Worm (Caenorhabditis elegans) whole organism, L4 larva: ENCODE measurements around the gene pycr-1.

Experiments used
- D1046.2 ChIP-seq: fragments of 200-800 bp; sonication (Bioruptor generic); IDR thresholded peaks from 2 replicates; pipeline ENCODE4 v1.3.6; 2022; ENCODE audit warnings: missing genetic modification characterization, missing compliant biosample characterization
- F10B5.3 ChIP-seq: sonication (generic microtip); optimal IDR thresholded peaks from 2 replicates; lab custom pipeline; 2016; ENCODE audit warnings: mild to moderate bottlenecking, missing genetic modification characterization, missing compliant biosample characterization
- F49E8.2 ChIP-seq: sonication (generic microtip); optimal IDR thresholded peaks from 2 replicates; lab custom pipeline; 2016; ENCODE audit warnings: missing compliant biosample characterization, mild to moderate bottlenecking, missing genetic modification characterization, borderline replicate concordance
- Y5F2A.4 ChIP-seq: fragments of 200-800 bp; sonication (Bioruptor generic); optimal IDR thresholded peaks from 2 replicates; lab custom pipeline; 2018; ENCODE audit warnings: mild to moderate bottlenecking, missing genetic modification characterization, missing compliant biosample characterization
- Y75B8A.6 ChIP-seq: fragments of 200-800 bp; sonication (Bioruptor generic); IDR thresholded peaks from 2 replicates; pipeline ENCODE4 v1.3.6; 2022; ENCODE audit warnings: missing genetic modification reagents, missing genetic modification characterization, missing compliant biosample characterization
- aha-1 ChIP-seq: fragments of 150-350 bp; peaks from one replicate; lab custom pipeline; 2014; ENCODE audit warnings: missing biosample characterization, missing genetic modification characterization
- ceh-82 ChIP-seq: sonication (generic microtip); optimal IDR thresholded peaks from 2 replicates; lab custom pipeline; 2017; ENCODE audit warnings: missing biosample characterization, missing genetic modification characterization
- cey-2 ChIP-seq: sonication (generic microtip); optimal IDR thresholded peaks from 3 replicates; lab custom pipeline; 2017; ENCODE audit warnings: missing genetic modification characterization, mild to moderate bottlenecking, missing compliant biosample characterization, antibody characterized with exemption, borderline replicate concordance; ENCODE audit not compliant: insufficient read depth
- daf-16 ChIP-seq, 3 experiments: sonication (generic microtip); optimal IDR thresholded peaks; 2 replicates each; lab custom pipeline; 2016 to 2017; ENCODE audit warnings: missing genetic modification characterization in 3 of 3, missing genetic modification reagents in 3 of 3, mild to moderate bottlenecking in 2 of 3, missing compliant biosample characterization in 2 of 3, missing biosample characterization in 1 of 3, moderate library complexity in 1 of 3
- dmd-6 ChIP-seq: fragments of 200-800 bp; sonication (Bioruptor generic); IDR thresholded peaks from 2 replicates; pipeline ENCODE4 v1.3.6; 2022; ENCODE audit warnings: missing genetic modification reagents, missing genetic modification characterization, missing compliant biosample characterization
- dpl-1 ChIP-seq: fragments of 150-350 bp; optimal IDR thresholded peaks from 2 replicates; lab custom pipeline; 2014; ENCODE audit warnings: missing biosample characterization, missing genetic modification reagents, missing genetic modification characterization
- dve-1 ChIP-seq: sonication (generic microtip); optimal IDR thresholded peaks from 2 replicates; lab custom pipeline; 2017; ENCODE audit warnings: antibody characterized with exemption, mild to moderate bottlenecking, missing genetic modification characterization, missing compliant biosample characterization; ENCODE audit not compliant: insufficient read depth
- egl-43 ChIP-seq: fragments of 200-800 bp; sonication (Bioruptor generic); IDR thresholded peaks from 2 replicates; pipeline ENCODE4 v1.3.6; 2022; ENCODE audit warnings: missing genetic modification reagents, missing genetic modification characterization, missing compliant biosample characterization
- fos-1 ChIP-seq: fragments of 150-350 bp; optimal IDR thresholded peaks from 2 replicates; lab custom pipeline; 2014; ENCODE audit warnings: missing biosample characterization, missing genetic modification characterization
- gei-8 ChIP-seq: fragments of 200-800 bp; sonication (Bioruptor generic); optimal IDR thresholded peaks from 2 replicates; lab custom pipeline; 2018; ENCODE audit warnings: mild to moderate bottlenecking, missing genetic modification characterization, missing compliant biosample characterization
- jun-1 ChIP-seq: fragments of 150-350 bp; optimal IDR thresholded peaks from 2 replicates; lab custom pipeline; 2014; ENCODE audit warnings: missing biosample characterization, missing genetic modification reagents, missing genetic modification characterization
- lim-7 ChIP-seq: fragments of 200-800 bp; sonication (Bioruptor generic); IDR thresholded peaks from 2 replicates; pipeline ENCODE4 v1.3.6; 2022; ENCODE audit warnings: missing genetic modification characterization, missing compliant biosample characterization
- lin-29 ChIP-seq: fragments of 200-800 bp; sonication (Bioruptor generic); IDR thresholded peaks from 2 replicates; pipeline ENCODE4 v1.3.6; 2022; ENCODE audit warnings: missing genetic modification reagents, missing genetic modification characterization, missing compliant biosample characterization
- lin-38 ChIP-seq: fragments of 200-800 bp; sonication (Bioruptor generic); IDR thresholded peaks from 2 replicates; pipeline ENCODE4 v1.3.6; 2022; ENCODE audit warnings: missing genetic modification reagents, missing genetic modification characterization, missing compliant biosample characterization
- lir-3 ChIP-seq: sonication (generic microtip); optimal IDR thresholded peaks from 2 replicates; lab custom pipeline; 2016; ENCODE audit warnings: mild to moderate bottlenecking, missing genetic modification characterization, missing compliant biosample characterization
- madf-9 ChIP-seq: fragments of 200-800 bp; sonication (Bioruptor generic); conservative IDR thresholded peaks from 2 replicates; pipeline ENCODE4 v1.3.6; 2022; ENCODE audit warnings: missing genetic modification reagents, missing genetic modification characterization, missing compliant biosample characterization
- mdl-1 ChIP-seq, 2 experiments: fragments of 150-350 bp in 1 of 2; sonication (generic microtip) in 1 of 2; optimal IDR thresholded peaks; 2 replicates each; lab custom pipeline; 2014 to 2017; ENCODE audit warnings: missing biosample characterization in 2 of 2, missing genetic modification characterization in 2 of 2
- mxl-2 ChIP-seq: fragments of 200-800 bp; sonication (Bioruptor generic); conservative IDR thresholded peaks from 2 replicates; pipeline ENCODE4 v1.3.6; 2022; ENCODE audit warnings: missing genetic modification reagents, missing genetic modification characterization, missing compliant biosample characterization
- mxl-3 ChIP-seq: fragments of 200-800 bp; sonication (Bioruptor generic); optimal IDR thresholded peaks from 2 replicates; lab custom pipeline; 2018; ENCODE audit warnings: mild to moderate bottlenecking, missing genetic modification characterization, missing compliant biosample characterization
- nhr-11 ChIP-seq: fragments of 150-350 bp; optimal IDR thresholded peaks from 2 replicates; lab custom pipeline; 2014; ENCODE audit warnings: missing biosample characterization, missing genetic modification characterization
- nhr-111 ChIP-seq: fragments of 200-800 bp; sonication (Bioruptor generic); optimal IDR thresholded peaks from 2 replicates; lab custom pipeline; 2018; ENCODE audit warnings: mild to moderate bottlenecking, missing genetic modification characterization, missing compliant biosample characterization
- nhr-28 ChIP-seq: fragments of 150-350 bp; optimal IDR thresholded peaks from 2 replicates; lab custom pipeline; 2014; ENCODE audit warnings: missing biosample characterization, missing genetic modification characterization
- nhr-42 ChIP-seq: fragments of 200-800 bp; sonication (Bioruptor generic); IDR thresholded peaks from 2 replicates; pipeline ENCODE4 v1.3.6; 2022; ENCODE audit warnings: missing genetic modification characterization, missing compliant biosample characterization
- nhr-76 ChIP-seq: fragments of 150-350 bp; optimal IDR thresholded peaks from 2 replicates; lab custom pipeline; 2014; ENCODE audit warnings: missing biosample characterization, missing genetic modification characterization
- pqm-1 ChIP-seq: sonication (generic microtip); optimal IDR thresholded peaks from 2 replicates; lab custom pipeline; 2017; ENCODE audit warnings: missing biosample characterization, missing genetic modification characterization
- saeg-2 ChIP-seq: fragments of 200-800 bp; sonication (Bioruptor generic); IDR thresholded peaks from 2 replicates; pipeline ENCODE4 v1.3.6; 2022; ENCODE audit warnings: missing genetic modification reagents, missing genetic modification characterization, missing compliant biosample characterization
- snpc-1.2 ChIP-seq: fragments of 200-800 bp; sonication (Bioruptor generic); IDR thresholded peaks from 2 replicates; pipeline ENCODE4 v1.3.6; 2022; ENCODE audit warnings: missing genetic modification reagents, missing genetic modification characterization, missing compliant biosample characterization
- spr-1 ChIP-seq: sonication (generic microtip); optimal IDR thresholded peaks from 2 replicates; lab custom pipeline; 2016; ENCODE audit warnings: mild to moderate bottlenecking, missing genetic modification characterization, missing compliant biosample characterization
- tag-97 ChIP-seq: fragments of 200-800 bp; sonication (Bioruptor generic); IDR thresholded peaks from 2 replicates; pipeline ENCODE4 v1.3.6; 2022; ENCODE audit warnings: missing genetic modification characterization, missing compliant biosample characterization
- unc-62 ChIP-seq, 3 experiments: fragments of 150-350 bp in 1 of 3; sonication (generic microtip); optimal IDR thresholded peaks in 2 of 3; peaks in 1 of 3; 1 replicate in 1 of 3; 2 replicates in 2 of 3; lab custom pipeline; 2014 to 2017; ENCODE audit warnings: missing biosample characterization in 3 of 3, missing genetic modification characterization in 3 of 3, missing genetic modification reagents in 3 of 3, missing genotype in 1 of 3

pycr-1 gene

ce11 chrX:12143693-12144092 is 2.9 kb upstream of the pycr-1 start, which contains the start of gene M153.5:
TSS of gene M153.5 (plus strand) at chrX:12143993.
- TF ChIP-seq madf-9 (GFP tag; lab: Robert Waterston, UW): no peak
- no peak for TF ChIP-seq fos-1

- TF ChIP-seq lir-3 (tag; lab: Kevin White, UChicago): no peak
- no peak for TF ChIP-seq tag-97 (GFP tag; lab: Robert Waterston, UW)
- TF ChIP-seq mxl-3: no peak
- TF ChIP-seq nhr-76 (tag; lab: Kevin White, UChicago): no peak
- no peak for TF ChIP-seq nhr-111 (GFP tag; lab: Kevin White, UChicago)
- TF ChIP-seq saeg-2 (GFP tag; lab: Robert Waterston, UW): no peak
- TF ChIP-seq daf-16 (GFP tag; optimal IDR thresholded peaks at IDR 0.05; lab: Kevin White, UChicago): no peak
- TF ChIP-seq daf-16 (tag; optimal IDR thresholded peaks at IDR 0.05; lab: Kevin White, UChicago): peak; percentile 72
- TF ChIP-seq nhr-42 (GFP tag; lab: Robert Waterston, UW): no peak
- no peak for TF ChIP-seq Y75B8A.6
- TF ChIP-seq pqm-1 (tag; lab: Kevin White, UChicago): peak; percentile 20
- TF ChIP-seq cey-2 (tag; lab: Kevin White, UChicago): no peak
- peak in 1 of 2 experiments; percentile 85 for TF ChIP-seq unc-62 (GFP tag; optimal IDR thresholded peaks at IDR 0.05 in 1 of 2; lab: Kevin White, UChicago)
- TF ChIP-seq unc-62 (tag; optimal IDR thresholded peaks at IDR 0.05; lab: Kevin White, UChicago): no peak
- no peak for TF ChIP-seq aha-1 (tag; lab: Kevin White, UChicago)
- peak; percentile 30 for TF ChIP-seq nhr-28
- TF ChIP-seq jun-1 (tag; lab: Kevin White, UChicago): no peak
- no peak for TF ChIP-seq ceh-82 (tag; lab: Kevin White, UChicago)
- TF ChIP-seq dve-1 (tag; lab: Kevin White, UChicago): peak; percentile 47
- TF ChIP-seq egl-43 (GFP tag; lab: Robert Waterston, UW): no peak
- TF ChIP-seq D1046.2 (GFP tag; lab: Robert Waterston, UW): no peak
- TF ChIP-seq mxl-2 (GFP tag; lab: Robert Waterston, UW): no peak
- no peak for TF ChIP-seq F10B5.3 (tag; lab: Kevin White, UChicago)
- no peak for TF ChIP-seq gei-8 (GFP tag; lab: Kevin White, UChicago)
- TF ChIP-seq dpl-1 (GFP tag; lab: Kevin White, UChicago): no peak
- TF ChIP-seq mdl-1 (tag; optimal IDR thresholded peaks at IDR 0.05; lab: Kevin White, UChicago): no peak
Measured at ce11 chrX:12145919-12146318, 713 bp upstream of the pycr-1 start.

DNA sequence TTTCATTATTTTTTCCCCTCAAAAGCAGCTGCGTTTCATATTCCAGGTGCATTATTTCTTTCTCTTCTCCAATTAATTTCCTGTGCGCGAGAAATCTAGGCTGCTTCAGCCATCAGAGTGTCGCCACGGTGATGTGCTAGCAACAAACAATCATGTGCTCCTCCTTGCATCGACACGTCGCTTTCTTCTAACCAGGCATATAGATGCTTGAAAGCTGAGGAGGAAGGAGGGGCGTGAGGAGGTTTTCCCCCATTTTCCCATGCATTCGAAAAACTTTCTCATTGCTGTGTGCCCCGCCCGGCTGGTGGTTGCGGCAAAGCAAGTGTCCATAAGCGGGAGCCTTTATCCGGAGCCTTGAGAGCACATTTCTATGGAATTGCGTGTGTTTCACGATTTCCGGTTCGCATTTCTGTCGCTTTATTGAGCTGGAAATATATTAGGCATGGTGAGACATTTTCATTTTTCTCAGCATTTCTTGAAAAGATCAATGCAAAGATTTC is 3.1 kb downstream of the pycr-1 start, which contains the start of gene znf-474:
TSS of gene znf-474 (plus strand) at position 287 of the 500 bp plus-strand sequence.
- no peak for TF ChIP-seq snpc-1.2 (GFP tag; lab: Robert Waterston, UW)
- no peak for TF ChIP-seq lim-7
- no peak for TF ChIP-seq lin-38 (GFP tag; lab: Robert Waterston, UW)
- no peak for TF ChIP-seq D1046.2 (GFP tag; lab: Robert Waterston, UW)
- TF ChIP-seq lin-29: no peak
- TF ChIP-seq spr-1: no peak
- TF ChIP-seq nhr-11 (tag; lab: Kevin White, UChicago): peak; percentile 4

ce11 chrX:12154055-12154898 is 7.6 kb downstream of the pycr-1 start, which contains the start of gene mfsd-11:
TSS of gene mfsd-11 (minus strand) at chrX:12154105.
- TF ChIP-seq daf-16 (GFP tag; optimal IDR thresholded peaks at IDR 0.05; lab: Kevin White, UChicago): no peak
- TF ChIP-seq daf-16 (tag; optimal IDR thresholded peaks at IDR 0.05; lab: Kevin White, UChicago): peak; percentile 43
- peak; percentile 43 for TF ChIP-seq pqm-1 (tag; lab: Kevin White, UChicago)
- TF ChIP-seq Y5F2A.4 (GFP tag; lab: Kevin White, UChicago): no peak
- peak in 1 of 2 experiments; percentile 65 for TF ChIP-seq unc-62 (GFP tag; optimal IDR thresholded peaks at IDR 0.05 in 1 of 2; lab: Kevin White, UChicago)
- no peak for TF ChIP-seq unc-62 (tag; optimal IDR thresholded peaks at IDR 0.05; lab: Kevin White, UChicago)
- TF ChIP-seq tag-97 (GFP tag; lab: Robert Waterston, UW): no peak
- 0 out of 2 replicates have a peak, but pooled peaks have one; percentile 10 for TF ChIP-seq dmd-6 (GFP tag; lab: Robert Waterston, UW)
- peak; percentile 13 for TF ChIP-seq nhr-28
- no peak for TF ChIP-seq F49E8.2 (tag; lab: Kevin White, UChicago)
